Worm (Caenorhabditis elegans) whole organism, late embryonic: ENCODE data around the gene C01G5.3.

Experiments used
- F13H6.1 ChIP-seq: sonication (generic microtip); optimal IDR thresholded peaks from 2 replicates; lab custom pipeline; 2016; ENCODE audit warnings: missing genetic modification characterization, missing compliant biosample characterization
- K02D7.2 ChIP-seq: sonication (generic microtip); optimal IDR thresholded peaks from 2 replicates; lab custom pipeline; 2017; ENCODE audit warnings: mild to moderate bottlenecking, missing genetic modification characterization, missing compliant biosample characterization
- K09A11.1 ChIP-seq: sonication (generic microtip); optimal IDR thresholded peaks from 2 replicates; lab custom pipeline; 2017; ENCODE audit warnings: antibody characterized with exemption, mild to moderate bottlenecking, missing genetic modification characterization, missing compliant biosample characterization; ENCODE audit not compliant: insufficient read depth
- T23F11.4 ChIP-seq: fragments of 200-800 bp; sonication (Bioruptor generic); optimal IDR thresholded peaks from 2 replicates; lab custom pipeline; 2018; ENCODE audit warnings: mild to moderate bottlenecking, missing genetic modification characterization, missing compliant biosample characterization
- Y22D7AL.16 ChIP-seq: sonication (generic microtip); optimal IDR thresholded peaks from 2 replicates; lab custom pipeline; 2016; ENCODE audit warnings: missing genetic modification characterization, missing compliant biosample characterization
- ahr-1 ChIP-seq: sonication (generic microtip); optimal IDR thresholded peaks from 2 replicates; lab custom pipeline; 2016; ENCODE audit warnings: missing genetic modification characterization, missing compliant biosample characterization
- ceh-14 ChIP-seq: sonication (generic microtip); optimal IDR thresholded peaks from 2 replicates; lab custom pipeline; 2016; ENCODE audit warnings: missing genotype, missing genetic modification characterization, missing compliant biosample characterization
- ceh-19 ChIP-seq: fragments of 200-800 bp; sonication (Bioruptor generic); optimal IDR thresholded peaks from 2 replicates; lab custom pipeline; 2018; ENCODE audit warnings: mild to moderate bottlenecking, missing genetic modification characterization, missing compliant biosample characterization
- ceh-22 ChIP-seq: sonication (generic microtip); optimal IDR thresholded peaks from 2 replicates; lab custom pipeline; 2017; ENCODE audit warnings: missing biosample characterization, missing genetic modification characterization
- ceh-30 ChIP-seq: fragments of 150-350 bp; optimal IDR thresholded peaks from 2 replicates; lab custom pipeline; 2014; ENCODE audit warnings: missing biosample characterization, missing genetic modification characterization
- ceh-34 ChIP-seq: sonication (generic microtip); optimal IDR thresholded peaks from 2 replicates; lab custom pipeline; 2016; ENCODE audit warnings: mild to moderate bottlenecking, missing genetic modification characterization, missing compliant biosample characterization
- ceh-45 ChIP-seq: fragments of 200-800 bp; sonication (Bioruptor generic); IDR thresholded peaks from 2 replicates; pipeline ENCODE4 v1.3.6; 2022; ENCODE audit warnings: missing genetic modification reagents, missing genetic modification characterization, missing compliant biosample characterization
- ceh-48 ChIP-seq: sonication (generic microtip); optimal IDR thresholded peaks from 2 replicates; lab custom pipeline; 2016; ENCODE audit warnings: missing genetic modification characterization, inconsistent platforms, missing compliant biosample characterization
- ceh-6 ChIP-seq: fragments of 200-800 bp; sonication (Bioruptor generic); optimal IDR thresholded peaks from 2 replicates; lab custom pipeline; 2018; ENCODE audit warnings: mild to moderate bottlenecking, missing genetic modification characterization, missing compliant biosample characterization
- dve-1 ChIP-seq: sonication (generic microtip); optimal IDR thresholded peaks from 2 replicates; lab custom pipeline; 2017; ENCODE audit warnings: antibody characterized with exemption, mild to moderate bottlenecking, missing genetic modification characterization, missing compliant biosample characterization
- ets-4 ChIP-seq: sonication (generic microtip); optimal IDR thresholded peaks from 2 replicates; lab custom pipeline; 2016; ENCODE audit warnings: missing genetic modification characterization, missing compliant biosample characterization
- eyg-1 ChIP-seq: sonication (generic microtip); optimal IDR thresholded peaks from 2 replicates; lab custom pipeline; 2016; ENCODE audit warnings: missing genotype, missing genetic modification characterization, missing compliant biosample characterization
- fkh-6 ChIP-seq: sonication (generic microtip); optimal IDR thresholded peaks from 2 replicates; lab custom pipeline; 2016; ENCODE audit warnings: missing genetic modification characterization, missing compliant biosample characterization
- gmeb-2 ChIP-seq: sonication (generic microtip); optimal IDR thresholded peaks from 2 replicates; lab custom pipeline; 2016; ENCODE audit warnings: missing genetic modification characterization, inconsistent platforms, missing compliant biosample characterization
- hlh-13 ChIP-seq: fragments of 200-800 bp; sonication (Bioruptor generic); optimal IDR thresholded peaks from 2 replicates; lab custom pipeline; 2018; ENCODE audit warnings: mild to moderate bottlenecking, missing genetic modification characterization, missing compliant biosample characterization
- hlh-15 ChIP-seq: sonication (generic microtip); optimal IDR thresholded peaks from 2 replicates; lab custom pipeline; 2016; ENCODE audit warnings: missing genetic modification characterization, missing compliant biosample characterization
- hlh-6 ChIP-seq: sonication (generic microtip); optimal IDR thresholded peaks from 2 replicates; lab custom pipeline; 2016; ENCODE audit warnings: missing genotype, missing genetic modification characterization, missing compliant biosample characterization
- hlh-8 ChIP-seq: sonication (generic microtip); optimal IDR thresholded peaks from 2 replicates; lab custom pipeline; 2016; ENCODE audit warnings: missing genotype, missing genetic modification characterization, missing compliant biosample characterization
- lin-11 ChIP-seq: fragments of 200-800 bp; sonication (Bioruptor generic); optimal IDR thresholded peaks from 2 replicates; lab custom pipeline; 2018; ENCODE audit warnings: mild to moderate bottlenecking, missing genetic modification characterization, missing compliant biosample characterization
- mec-3 ChIP-seq: sonication (generic microtip); optimal IDR thresholded peaks from 2 replicates; lab custom pipeline; 2016; ENCODE audit warnings: borderline replicate concordance, missing genetic modification characterization, missing compliant biosample characterization
- nfya-1 ChIP-seq: sonication (generic microtip); optimal IDR thresholded peaks from 2 replicates; lab custom pipeline; 2017; ENCODE audit warnings: missing genetic modification characterization, mild to moderate bottlenecking, missing compliant biosample characterization, antibody characterized with exemption, moderate library complexity
- odd-2 ChIP-seq: sonication (generic microtip); optimal IDR thresholded peaks from 2 replicates; lab custom pipeline; 2017; ENCODE audit warnings: antibody characterized with exemption, mild to moderate bottlenecking, missing genetic modification characterization, missing compliant biosample characterization
- pag-3 ChIP-seq: sonication (generic microtip); optimal IDR thresholded peaks from 2 replicates; lab custom pipeline; 2016; ENCODE audit warnings: missing compliant biosample characterization, missing genetic modification characterization, borderline replicate concordance
- pat-9 ChIP-seq: fragments of 200-800 bp; sonication (Bioruptor generic); optimal IDR thresholded peaks from 2 replicates; lab custom pipeline; 2018; ENCODE audit warnings: mild to moderate bottlenecking, missing genetic modification characterization, moderate library complexity, missing compliant biosample characterization
- pax-1 ChIP-seq: fragments of 150-350 bp; optimal IDR thresholded peaks from 2 replicates; lab custom pipeline; 2014; ENCODE audit warnings: missing biosample characterization, missing genetic modification characterization
- pha-2 ChIP-seq: sonication (generic microtip); optimal IDR thresholded peaks from 2 replicates; lab custom pipeline; 2017; ENCODE audit warnings: mild to moderate bottlenecking, missing genetic modification characterization, missing compliant biosample characterization
- pha-4 ChIP-seq: fragments of 150-350 bp; optimal IDR thresholded peaks from 2 replicates; lab custom pipeline; 2018; ENCODE audit warnings: missing biosample characterization, missing genetic modification reagents, missing genetic modification characterization
- pros-1 ChIP-seq: fragments of 150-350 bp; optimal IDR thresholded peaks from 2 replicates; lab custom pipeline; 2014; ENCODE audit warnings: missing biosample characterization, missing genetic modification reagents, missing genetic modification characterization
- ref-2 ChIP-seq: sonication (generic microtip); optimal IDR thresholded peaks from 2 replicates; lab custom pipeline; 2016; ENCODE audit warnings: missing genetic modification characterization, missing compliant biosample characterization
- tbx-2 ChIP-seq: sonication (generic microtip); optimal IDR thresholded peaks from 2 replicates; lab custom pipeline; 2016; ENCODE audit warnings: missing genetic modification characterization, missing compliant biosample characterization
- unc-42 ChIP-seq: sonication (generic microtip); optimal IDR thresholded peaks from 2 replicates; lab custom pipeline; 2016; ENCODE audit warnings: missing genotype, missing genetic modification characterization, missing compliant biosample characterization
- unc-86 ChIP-seq: sonication (generic microtip); optimal IDR thresholded peaks from 2 replicates; lab custom pipeline; 2016; ENCODE audit warnings: missing genetic modification characterization, missing compliant biosample characterization
- zip-5 ChIP-seq: sonication (generic microtip); optimal IDR thresholded peaks from 2 replicates; lab custom pipeline; 2016; ENCODE audit warnings: missing genetic modification characterization, missing compliant biosample characterization

Gene C01G5.3

DNA sequence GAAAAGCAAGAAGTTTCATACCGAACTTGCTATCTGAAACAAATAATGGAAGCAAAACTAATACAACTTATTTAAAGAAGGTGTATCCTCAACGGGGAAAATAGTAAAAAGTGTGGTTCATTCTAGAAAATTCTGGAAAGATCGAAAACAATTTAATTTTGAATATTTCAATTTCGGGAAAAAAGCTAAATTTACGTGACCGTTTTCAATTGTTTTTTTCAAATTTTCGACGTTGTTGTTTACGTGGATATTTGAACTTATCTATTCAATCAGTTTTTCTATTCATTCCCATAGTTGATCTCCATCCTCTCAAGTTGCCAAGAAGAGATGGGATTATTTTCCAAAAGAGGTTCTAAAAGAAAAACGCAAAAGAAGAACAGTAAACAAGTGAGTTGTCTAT, at the start of gene C01G5.3:
Gene C01G5.3 (plus strand): TSS at position 301 of the 400 bp plus-strand sequence.
- TF ChIP-seq lin-11 (tag; lab: Kevin White, UChicago) (no peak), fkh-6 (tag; lab: Kevin White, UChicago) (no peak), hlh-15 (tag; lab: Kevin White, UChicago) (no peak), ref-2 (tag; lab: Kevin White, UChicago) (no peak), ceh-30 (tag; lab: Kevin White, UChicago) (no peak), F13H6.1 (tag; lab: Kevin White, UChicago) (no peak), ceh-14 (tag; lab: Kevin White, UChicago) (no peak), K02D7.2 (tag; lab: Kevin White, UChicago) (no peak), ceh-48 (tag; lab: Kevin White, UChicago) (no peak), ceh-6 (GFP tag; lab: Kevin White, UChicago) (no peak), pax-1 (no peak), pros-1 (no peak), hlh-13 (GFP tag; lab: Kevin White, UChicago) (no peak), pha-4 (no peak)
- TF ChIP-seq, all 69 proteins: peak for 0

DNA sequence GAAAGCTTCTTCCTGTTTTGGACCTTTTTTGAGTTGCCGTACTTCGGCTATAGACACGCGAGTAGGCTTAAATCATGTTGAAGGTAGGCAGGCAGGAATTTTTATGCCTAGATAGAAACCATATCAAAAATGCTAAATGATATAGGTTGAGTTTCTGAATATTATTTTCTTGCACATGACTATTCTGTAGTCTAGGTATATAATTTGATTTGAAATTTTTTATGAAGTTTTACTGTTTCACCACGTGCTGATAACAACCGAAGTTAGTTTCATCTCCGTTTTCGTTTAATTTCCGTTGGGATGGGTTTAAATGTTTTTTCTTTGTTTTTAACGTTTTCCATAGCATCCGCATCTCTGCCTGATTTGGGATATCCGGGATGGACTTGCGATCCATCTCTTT, 49.0 kb upstream of the C01G5.3 start, which contains the start of gene Y73B6BL.37:
Gene Y73B6BL.37 (plus strand): TSS at position 301 of the 400 bp plus-strand sequence.
- TF ChIP-seq ref-2 (tag; lab: Kevin White, UChicago) (no peak), ceh-6 (GFP tag; lab: Kevin White, UChicago) (no peak), gmeb-2 (tag; lab: Kevin White, UChicago) (no peak), hlh-6 (tag; lab: Kevin White, UChicago) (no peak), odd-2 (tag; lab: Kevin White, UChicago) (no peak), ceh-45 (no peak), unc-42 (no peak), zip-5 (tag; lab: Kevin White, UChicago) (no peak), unc-86 (tag; lab: Kevin White, UChicago) (no peak), ceh-22 (tag; lab: Kevin White, UChicago) (no peak), K09A11.1 (tag; lab: Kevin White, UChicago) (no peak), ceh-14 (tag; lab: Kevin White, UChicago) (no peak), eyg-1 (tag; lab: Kevin White, UChicago) (no peak), T23F11.4 (GFP tag; lab: Kevin White, UChicago) (no peak), nfya-1 (tag; lab: Kevin White, UChicago) (no peak), hlh-8 (tag; lab: Kevin White, UChicago) (no peak), dve-1 (tag; lab: Kevin White, UChicago) (no peak), F13H6.1 (tag; lab: Kevin White, UChicago) (no peak), tbx-2 (no peak)

DNA sequence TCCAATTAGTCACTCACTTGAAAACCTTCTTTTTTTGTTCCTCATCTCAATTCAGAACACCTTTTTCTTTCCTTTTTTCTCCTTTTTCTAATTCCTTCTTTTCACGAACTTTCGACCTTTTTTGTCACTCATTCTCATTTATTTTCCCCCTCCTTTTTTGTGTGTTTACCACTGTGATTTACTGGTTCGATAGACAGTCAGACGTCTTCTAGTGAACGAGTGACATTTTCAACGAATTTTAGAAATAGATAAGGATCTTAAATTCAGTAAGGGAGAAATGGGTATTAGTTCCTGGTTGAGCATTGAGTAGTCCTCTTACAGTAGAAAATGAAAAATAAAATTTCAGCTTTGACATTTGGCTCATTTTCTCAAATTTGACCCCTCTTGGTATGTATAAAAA, 44.1 kb upstream of the C01G5.3 start:
- TF ChIP-seq pat-9 (tag; lab: Kevin White, UChicago) (no peak), mec-3 (tag; lab: Kevin White, UChicago) (no peak), ceh-19 (GFP tag; lab: Kevin White, UChicago) (no peak)

DNA sequence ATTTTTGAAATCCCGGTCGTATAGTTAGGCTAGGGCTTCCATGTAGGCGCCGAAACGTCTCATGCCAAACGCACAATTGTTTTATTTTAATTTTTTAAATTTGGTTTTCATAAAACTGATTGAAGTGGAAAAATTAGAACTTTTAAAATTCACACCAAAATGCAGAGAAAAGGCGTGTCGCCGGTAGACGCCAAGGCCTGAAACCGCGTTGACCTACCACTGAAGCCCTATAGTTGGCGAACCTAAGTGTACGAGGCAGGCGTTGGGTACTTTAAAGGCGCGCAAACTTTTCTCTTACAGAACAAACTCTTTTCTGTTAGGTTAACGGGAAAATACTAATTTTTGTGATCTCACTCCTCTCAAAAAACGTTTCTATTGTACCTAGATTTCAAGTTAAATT, 42.7 kb upstream of the C01G5.3 start, which contains the start of gene Y73B6BL.44:
Gene Y73B6BL.44 (plus strand): TSS at position 301 of the 400 bp plus-strand sequence.
- TF ChIP-seq Y22D7AL.16 (no peak), ceh-48 (tag; lab: Kevin White, UChicago) (no peak), pha-2 (tag; lab: Kevin White, UChicago) (no peak), unc-42 (no peak), zip-5 (tag; lab: Kevin White, UChicago) (no peak), odd-2 (tag; lab: Kevin White, UChicago) (no peak), pros-1 (no peak), K09A11.1 (tag; lab: Kevin White, UChicago) (no peak), ahr-1 (no peak), dve-1 (tag; lab: Kevin White, UChicago) (no peak), ets-4 (tag; lab: Kevin White, UChicago) (no peak), pag-3 (tag; lab: Kevin White, UChicago) (no peak), T23F11.4 (GFP tag; lab: Kevin White, UChicago) (no peak), ceh-34 (tag; lab: Kevin White, UChicago) (no peak)
